Worm (Caenorhabditis elegans): ENCODE data around the gene T12G3.6.

- no peak for TF ChIP-seq snpc-4 (tag; optimal IDR thresholded peaks at IDR 0.05)
- TF ChIP-seq skn-1 (tag; optimal IDR thresholded peaks at IDR 0.05) = no peak
- no peak for TF ChIP-seq nhr-237 (tag; optimal IDR thresholded peaks at IDR 0.05)
Observed at ce11 chrIV:12075497-12075896, 44.4 kb upstream of the T12G3.6 start, which contains the start of gene K08E4.7.

Measured in whole organism, L2 larva.